Fruit fly (Drosophila melanogaster) whole organism, embryonic: ENCODE results near the gene Hr96.

Experiments used
- Blimp-1 ChIP-seq: fragments of 200-800 bp; sonication (Bioruptor generic); optimal IDR thresholded peaks from 3 replicates; lab custom pipeline; 2018; ENCODE audit warnings: missing biosample characterization, missing genetic modification characterization, mild to moderate bottlenecking, moderate library complexity, missing genetic modification reagents
- BtbVII ChIP-seq: fragments of 200-800 bp; sonication (Bioruptor generic); optimal IDR thresholded peaks from 3 replicates; lab custom pipeline; 2017; ENCODE audit warnings: missing biosample characterization, mild to moderate bottlenecking, missing genetic modification characterization
- CG10209 ChIP-seq: fragments of 200-800 bp; sonication (Bioruptor generic); optimal IDR thresholded peaks from 3 replicates; lab custom pipeline; 2017; ENCODE audit warnings: missing biosample characterization, mild to moderate bottlenecking, missing genetic modification characterization, missing genetic modification reagents
- CG1024 ChIP-seq: fragments of 200-800 bp; sonication (Bioruptor generic); IDR thresholded peaks from 2 replicates; pipeline ENCODE4 v1.3.6; 2022; ENCODE audit warnings: missing biosample characterization, missing genetic modification characterization
- CG10321 ChIP-seq: fragments of 200-800 bp; sonication (Bioruptor generic); IDR thresholded peaks from 2 replicates; pipeline ENCODE4 v1.3.6; 2022; ENCODE audit warnings: missing biosample characterization, missing genetic modification characterization
- CG10366 ChIP-seq: fragments of 200-800 bp; sonication (Bioruptor generic); IDR thresholded peaks from 2 replicates; pipeline ENCODE4 v1.3.6; 2022; ENCODE audit warnings: missing biosample characterization, missing genetic modification characterization
- CG10543 ChIP-seq: fragments of 200-800 bp; sonication (Bioruptor generic); optimal IDR thresholded peaks from 3 replicates; lab custom pipeline; 2017; ENCODE audit warnings: missing biosample characterization, mild to moderate bottlenecking, missing genetic modification characterization, moderate library complexity
- CG11085 ChIP-seq: fragments of 200-800 bp; sonication (Bioruptor generic); IDR thresholded peaks from 2 replicates; pipeline ENCODE4 v1.3.6; 2022; ENCODE audit warnings: missing biosample characterization, missing genetic modification characterization
- CG11504 ChIP-seq: fragments of 200-800 bp; sonication (Bioruptor generic); optimal IDR thresholded peaks from 3 replicates; lab custom pipeline; 2019; ENCODE audit warnings: missing biosample characterization, mild to moderate bottlenecking, missing genetic modification characterization, moderate library complexity
- CG11723 ChIP-seq: fragments of 200-800 bp; sonication (Bioruptor generic); optimal IDR thresholded peaks from 2 replicates; lab custom pipeline; 2017; ENCODE audit warnings: missing biosample characterization, mild to moderate bottlenecking, missing genetic modification characterization
- CG12299 ChIP-seq: fragments of 200-800 bp; sonication (Bioruptor generic); optimal IDR thresholded peaks from 2 replicates; lab custom pipeline; 2018; ENCODE audit warnings: missing biosample characterization, mild to moderate bottlenecking, missing genetic modification characterization
- CG1233 ChIP-seq: fragments of 200-800 bp; sonication (Bioruptor generic); optimal IDR thresholded peaks from 4 replicates; lab custom pipeline; 2018; ENCODE audit warnings: missing biosample characterization, mild to moderate bottlenecking, missing genetic modification characterization
- CG17568 ChIP-seq: fragments of 200-800 bp; sonication (Bioruptor generic); optimal IDR thresholded peaks from 2 replicates; lab custom pipeline; 2018; ENCODE audit warnings: missing biosample characterization, mild to moderate bottlenecking, missing genetic modification characterization, moderate library complexity
- CG17829 ChIP-seq: fragments of 200-800 bp; optimal IDR thresholded peaks from 2 replicates; lab custom pipeline; 2019; ENCODE audit warnings: missing biosample characterization, mild to moderate bottlenecking, missing genetic modification characterization, moderate library complexity
- CG18011 ChIP-seq: fragments of 200-800 bp; sonication (Bioruptor generic); optimal IDR thresholded peaks from 2 replicates; lab custom pipeline; 2017; ENCODE audit warnings: missing biosample characterization, missing genetic modification characterization, mild to moderate bottlenecking, moderate library complexity, missing genotype
- CG2712 ChIP-seq: fragments of 200-800 bp; optimal IDR thresholded peaks from 3 replicates; lab custom pipeline; 2019; ENCODE audit warnings: missing biosample characterization, mild to moderate bottlenecking, missing genetic modification characterization, moderate library complexity
- CG2875 ChIP-seq: fragments of 200-800 bp; sonication (Bioruptor generic); optimal IDR thresholded peaks from 2 replicates; lab custom pipeline; 2017; ENCODE audit warnings: missing biosample characterization, mild to moderate bottlenecking, missing genetic modification characterization, missing genetic modification reagents
- CG30020 ChIP-seq: fragments of 200-800 bp; optimal IDR thresholded peaks from 2 replicates; lab custom pipeline; 2019; ENCODE audit warnings: missing biosample characterization, mild to moderate bottlenecking, missing genetic modification characterization, moderate library complexity
- CG33557 ChIP-seq: fragments of 200-800 bp; sonication (Bioruptor generic); optimal IDR thresholded peaks from 2 replicates; lab custom pipeline; 2019; ENCODE audit warnings: missing biosample characterization, mild to moderate bottlenecking, missing genetic modification characterization, moderate library complexity
- CG4360 ChIP-seq: fragments of 200-800 bp; sonication (Bioruptor generic); IDR thresholded peaks from 2 replicates; pipeline ENCODE4 v1.3.6; 2022; ENCODE audit warnings: missing biosample characterization, missing genetic modification characterization
- CG4730 ChIP-seq: fragments of 200-800 bp; sonication (Bioruptor generic); IDR thresholded peaks from 2 replicates; pipeline ENCODE4 v1.3.6; 2022; ENCODE audit warnings: missing biosample characterization, missing genetic modification characterization
- CG5245 ChIP-seq: fragments of 200-800 bp; sonication (Bioruptor generic); optimal IDR thresholded peaks from 3 replicates; lab custom pipeline; 2016; ENCODE audit warnings: missing biosample characterization, missing genetic modification characterization
- CG6175 ChIP-seq: fragments of 200-800 bp; sonication (Bioruptor generic); IDR thresholded peaks from 3 replicates; pipeline ENCODE4 v1.3.6; 2022; ENCODE audit warnings: missing biosample characterization, missing genetic modification characterization
- CG6654 ChIP-seq: fragments of 200-800 bp; sonication (Bioruptor generic); optimal IDR thresholded peaks from 2 replicates; lab custom pipeline; 2017; ENCODE audit warnings: missing biosample characterization, mild to moderate bottlenecking, missing genetic modification characterization
- CG6813 ChIP-seq: fragments of 200-800 bp; sonication (Bioruptor generic); optimal IDR thresholded peaks from 2 replicates; lab custom pipeline; 2017; ENCODE audit warnings: missing biosample characterization, missing genetic modification characterization, mild to moderate bottlenecking, moderate library complexity, missing genetic modification reagents
- D19A ChIP-seq: fragments of 200-800 bp; optimal IDR thresholded peaks from 3 replicates; lab custom pipeline; 2019; ENCODE audit warnings: missing biosample characterization, mild to moderate bottlenecking, missing genetic modification characterization, moderate library complexity
- E2f1 ChIP-seq: fragments of 200-800 bp; sonication (Bioruptor generic); IDR thresholded peaks from 2 replicates; pipeline ENCODE4 v1.3.6; 2022; ENCODE audit warnings: missing biosample characterization, missing genetic modification characterization
- Ets97D ChIP-seq: fragments of 200-800 bp; sonication (Bioruptor generic); optimal IDR thresholded peaks from 3 replicates; lab custom pipeline; 2016; ENCODE audit warnings: missing biosample characterization, missing genetic modification characterization
- Ravus ChIP-seq: fragments of 200-800 bp; sonication (Bioruptor generic); IDR thresholded peaks from 2 replicates; pipeline ENCODE4 v1.3.6; 2022; ENCODE audit warnings: missing biosample characterization, missing genetic modification characterization
- Spps ChIP-seq: fragments of 200-800 bp; sonication (Bioruptor generic); optimal IDR thresholded peaks from 2 replicates; lab custom pipeline; 2018; ENCODE audit warnings: missing biosample characterization, mild to moderate bottlenecking, missing genetic modification characterization
- Sry-β ChIP-seq: fragments of 200-800 bp; sonication (Bioruptor generic); optimal IDR thresholded peaks from 2 replicates; lab custom pipeline; 2018; ENCODE audit warnings: missing biosample characterization, mild to moderate bottlenecking, missing genetic modification characterization, moderate library complexity
- ato ChIP-seq: fragments of 200-800 bp; sonication (Bioruptor generic); IDR thresholded peaks from 2 replicates; pipeline ENCODE4 v1.3.6; 2022; ENCODE audit warnings: missing biosample characterization, missing genetic modification characterization; ENCODE audit not compliant: partially characterized antibody
- bsh ChIP-seq, 2 experiments: fragments of 200-800 bp; sonication (Bioruptor generic); optimal IDR thresholded peaks; 2 replicates each; lab custom pipeline; 2017 to 2018; ENCODE audit warnings: mild to moderate bottlenecking in 2 of 2, missing biosample characterization in 2 of 2, missing genetic modification characterization in 2 of 2, moderate library complexity in 1 of 2
- crol ChIP-seq: fragments of 200-800 bp; sonication (Bioruptor generic); IDR thresholded peaks from 2 replicates; pipeline ENCODE4 v1.3.6; 2022; ENCODE audit warnings: missing biosample characterization, missing genetic modification characterization
- cwo ChIP-seq: fragments of 200-800 bp; sonication (Bioruptor generic); optimal IDR thresholded peaks from 3 replicates; lab custom pipeline; 2017; ENCODE audit warnings: missing biosample characterization, missing genetic modification characterization, mild to moderate bottlenecking, moderate library complexity, missing genetic modification reagents
- dmrt99B ChIP-seq: fragments of 200-800 bp; sonication (Bioruptor generic); optimal IDR thresholded peaks from 2 replicates; lab custom pipeline; 2018; ENCODE audit warnings: missing biosample characterization, mild to moderate bottlenecking, missing genetic modification characterization, moderate library complexity
- fd102C ChIP-seq: fragments of 200-800 bp; sonication (Bioruptor generic); optimal IDR thresholded peaks from 2 replicates; lab custom pipeline; 2018; ENCODE audit warnings: missing biosample characterization, mild to moderate bottlenecking, missing genetic modification characterization, moderate library complexity
- gcm ChIP-seq: fragments of 200-800 bp; sonication (Bioruptor generic); optimal IDR thresholded peaks from 2 replicates; lab custom pipeline; 2019; ENCODE audit warnings: missing biosample characterization, mild to moderate bottlenecking, missing genetic modification characterization, moderate library complexity
- hth ChIP-seq: fragments of >200 bp; optimal IDR thresholded peaks from 2 replicates; lab custom pipeline; 2017; ENCODE audit warnings: inconsistent platforms
- kay ChIP-seq: fragments of 200-800 bp; sonication (Bioruptor generic); optimal IDR thresholded peaks from 2 replicates; lab custom pipeline; 2016; ENCODE audit warnings: missing biosample characterization, missing genetic modification characterization
- lola ChIP-seq, 3 experiments: fragments of >200 bp in 2 of 3; fragments of 200-800 bp in 1 of 3; sonication (Bioruptor generic) in 1 of 3; optimal IDR thresholded peaks; 2 replicates each; lab custom pipeline; 2017 to 2019; ENCODE audit warnings: missing biosample characterization in 3 of 3, missing genetic modification characterization in 3 of 3, mild to moderate bottlenecking in 1 of 3, moderate library complexity in 1 of 3
- lov ChIP-seq, 2 experiments: fragments of 200-800 bp in 1 of 2; fragments of >200 bp in 1 of 2; sonication (Bioruptor generic) in 1 of 2; IDR thresholded peaks in 1 of 2; optimal IDR thresholded peaks in 1 of 2; 2 replicates in 1 of 2; 3 replicates in 1 of 2; pipeline versions ENCODE4 v1.3.6 to Lab custom; 2017 to 2022; ENCODE audit warnings: missing biosample characterization in 1 of 2, missing genetic modification characterization in 1 of 2
- pros ChIP-seq: fragments of 200-800 bp; sonication (Bioruptor generic); optimal IDR thresholded peaks from 3 replicates; lab custom pipeline; 2019; ENCODE audit warnings: missing biosample characterization, mild to moderate bottlenecking, missing genetic modification characterization, moderate library complexity
- sc ChIP-seq, 3 experiments: fragments of >200 bp in 2 of 3; fragments of 200-800 bp in 1 of 3; sonication (Bioruptor generic) in 1 of 3; optimal IDR thresholded peaks; 2 replicates in 2 of 3; 3 replicates in 1 of 3; lab custom pipeline; 2017; ENCODE audit warnings: mild to moderate bottlenecking in 1 of 3, missing biosample characterization in 1 of 3, missing genetic modification characterization in 1 of 3, missing genetic modification reagents in 1 of 3
- sd ChIP-seq: fragments of 200-800 bp; sonication (Bioruptor generic); optimal IDR thresholded peaks from 3 replicates; lab custom pipeline; 2018; ENCODE audit warnings: missing biosample characterization, mild to moderate bottlenecking, missing genetic modification characterization, moderate library complexity
- wdn ChIP-seq: fragments of 200-800 bp; sonication (Bioruptor generic); IDR thresholded peaks from 2 replicates; pipeline ENCODE4 v1.3.6; 2022; ENCODE audit warnings: missing biosample characterization, missing genetic modification characterization
- zf30C ChIP-seq: fragments of 200-800 bp; sonication (Bioruptor generic); optimal IDR thresholded peaks from 3 replicates; lab custom pipeline; 2018; ENCODE audit warnings: missing biosample characterization, mild to moderate bottlenecking, missing genetic modification characterization

The Hr96 gene

dm6 chr3R:25024895-25025557 is at the start of gene Hr96, which contains the start of gene EMC6 (continued):
- peak; percentile 83 for TF ChIP-seq Spps (tag; lab: Kevin White, UChicago)
- TF ChIP-seq CG10543 (GFP tag; lab: Kevin White, UChicago): peak; percentile 93
- TF ChIP-seq E2f1 (GFP tag; lab: Robert Waterston, UW): peak; percentile 91
- TF ChIP-seq CG10321 (GFP tag; lab: Robert Waterston, UW): peak; percentile 75
- peak; percentile 63 for TF ChIP-seq fd102C (GFP tag; lab: Kevin White, UChicago)
- peak; percentile 93 for TF ChIP-seq Ets97D (GFP tag; lab: Kevin White, UChicago)
- TF ChIP-seq CG4360 (GFP tag; lab: Robert Waterston, UW): peak; percentile 75
- peak; percentile 82 for TF ChIP-seq cwo (GFP tag; lab: Kevin White, UChicago)
- TF ChIP-seq bsh (GFP tag; optimal IDR thresholded peaks at IDR 0.05; lab: Kevin White, UChicago): peak; percentile 61 to 95
- TF ChIP-seq CG11504 (tag; lab: Kevin White, UChicago): peak; percentile 90
- peak; percentile 89 for TF ChIP-seq Blimp-1
- TF ChIP-seq ato (GFP tag; lab: Robert Waterston, UW): peak; percentile 82
- peak; percentile 90 for TF ChIP-seq CG10209 (GFP tag; lab: Kevin White, UChicago)
- peak; percentile 95 for TF ChIP-seq crol
- TF ChIP-seq CG11085 (GFP tag; lab: Robert Waterston, UW): peak; percentile 90
- peak; percentile 76 for TF ChIP-seq Ravus (GFP tag; lab: Robert Waterston, UW)
- no peak for TF ChIP-seq CG17568 (GFP tag; lab: Kevin White, UChicago)
- peak; percentile 79 for TF ChIP-seq CG33557 (GFP tag; lab: Kevin White, UChicago)
- peak; percentile 86 for TF ChIP-seq CG6813 (GFP tag; lab: Kevin White, UChicago)
- TF ChIP-seq CG30020: peak; percentile 79
- no peak for TF ChIP-seq D19A (tag; lab: Kevin White, UChicago)
- TF ChIP-seq CG18011 (GFP tag; lab: Kevin White, UChicago): peak; percentile 83
- peak; percentile 89 for TF ChIP-seq CG5245
- TF ChIP-seq sd (tag; lab: Kevin White, UChicago): peak; percentile 88
- peak; percentile 93 for TF ChIP-seq CG10366 (GFP tag; lab: Robert Waterston, UW)
- TF ChIP-seq hth (lab: Kevin White, UChicago): no peak
- peak; percentile 93 for TF ChIP-seq CG4730
- peak; percentile 81 for TF ChIP-seq CG2875 (GFP tag; lab: Kevin White, UChicago)
- peak; percentile 90 for TF ChIP-seq CG12299 (tag; lab: Kevin White, UChicago)
- peak; percentile 87 for TF ChIP-seq CG1233 (GFP tag; lab: Kevin White, UChicago)
- TF ChIP-seq zf30C (GFP tag; lab: Kevin White, UChicago): peak; percentile 99
- TF ChIP-seq CG17829 (tag; lab: Kevin White, UChicago): peak; percentile 95
- peak; percentile 94 for TF ChIP-seq CG2712 (tag; lab: Kevin White, UChicago)
- peak; percentile 87 for TF ChIP-seq CG6175
- TF ChIP-seq BtbVII (GFP tag; lab: Kevin White, UChicago): peak; percentile 83
- peak in 1 of 3 experiments; percentile 90 for TF ChIP-seq lola (GFP tag; optimal IDR thresholded peaks at IDR 0.05; lab: Kevin White, UChicago)
- TF ChIP-seq gcm (GFP tag; lab: Kevin White, UChicago): peak; percentile 87
- no peak for TF ChIP-seq pros (GFP tag; lab: Kevin White, UChicago)
- TF ChIP-seq Sry-β (GFP tag; lab: Kevin White, UChicago): peak; percentile 49
- TF ChIP-seq CG11723 (GFP tag; lab: Kevin White, UChicago): no peak
- no peak for TF ChIP-seq lov (optimal IDR thresholded peaks at IDR 0.05; lab: Kevin White, UChicago)
- peak; percentile 89 for TF ChIP-seq lov (GFP tag; IDR thresholded peaks at IDR 0.05; lab: Robert Waterston, UW)
- TF ChIP-seq sc (optimal IDR thresholded peaks at IDR 0.05; lab: Kevin White, UChicago): no peak
- TF ChIP-seq sc (GFP tag; optimal IDR thresholded peaks at IDR 0.05; lab: Kevin White, UChicago): peak; percentile 77
- TF ChIP-seq CG6654: peak; percentile 72
- TF ChIP-seq dmrt99B (tag; lab: Kevin White, UChicago): no peak
- TF ChIP-seq wdn (GFP tag; lab: Robert Waterston, UW): peak; percentile 93
- peak; percentile 81 for TF ChIP-seq CG1024 (GFP tag; lab: Robert Waterston, UW)
- peak; percentile 93 for TF ChIP-seq kay (GFP tag; lab: Kevin White, UChicago)
